Fruit fly (Drosophila melanogaster): ENCODE data around the gene CG9926.

CG9926 gene

DNA sequence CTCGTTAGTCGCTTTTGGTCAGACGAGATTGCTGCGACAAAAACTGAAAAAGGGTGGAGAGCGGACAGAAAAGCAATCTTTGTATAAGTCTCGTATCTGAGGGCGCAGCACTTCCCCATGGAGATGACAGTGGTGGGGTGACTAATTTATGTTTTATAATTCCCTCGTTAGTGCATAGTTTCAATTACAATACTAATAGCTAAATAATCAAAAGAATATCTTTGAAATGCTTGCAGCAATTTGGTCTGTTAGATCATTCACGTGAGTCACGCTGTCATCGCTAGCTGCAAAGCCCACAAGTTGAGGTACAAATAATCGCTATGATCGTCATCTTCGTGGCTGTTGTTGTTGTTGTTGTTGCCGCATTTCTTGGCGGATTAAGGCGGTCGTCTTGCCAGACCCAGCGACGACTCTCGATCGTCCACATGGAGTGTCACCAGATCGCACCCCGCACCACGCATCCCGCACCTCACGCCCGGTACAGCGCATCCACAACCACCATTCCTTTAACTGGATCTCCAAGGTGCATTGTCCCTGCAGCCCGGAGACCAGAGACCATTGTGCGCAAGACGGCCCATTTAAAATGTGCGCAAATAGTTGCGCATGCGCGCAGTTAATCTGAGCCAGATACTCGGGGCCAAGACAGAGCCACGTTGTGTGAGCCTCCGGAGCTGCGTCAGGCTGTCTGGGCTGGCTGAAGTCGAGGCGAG, 29.0 kb downstream of the CG9926 start (continued):
- TF ChIP-seq Smox (GFP tag; optimal IDR thresholded peaks at IDR 0.05): peak; percentile 70
- no peak for TF ChIP-seq Eip93F (GFP tag; optimal IDR thresholded peaks at IDR 0.05)
- peak; percentile 70 for TF ChIP-seq CG10631 (GFP tag; optimal IDR thresholded peaks at IDR 0.05)
- peak; percentile 17 for TF ChIP-seq Lpt (GFP tag; optimal IDR thresholded peaks at IDR 0.05)
- TF ChIP-seq CG6276 (GFP tag; optimal IDR thresholded peaks at IDR 0.05): no peak
- peak; percentile 59 for TF ChIP-seq vri (GFP tag; optimal IDR thresholded peaks at IDR 0.05)
- peak; percentile 80 for TF ChIP-seq achi (GFP tag; optimal IDR thresholded peaks at IDR 0.05)
- TF ChIP-seq CG6792 (GFP tag; optimal IDR thresholded peaks at IDR 0.05): peak; percentile 71
- TF ChIP-seq CG3032 (tag; optimal IDR thresholded peaks at IDR 0.05): peak; percentile 80
- TF ChIP-seq Ets96B (tag; optimal IDR thresholded peaks at IDR 0.05): peak; percentile 89
- peak; percentile 64 for TF ChIP-seq CG31627 (GFP tag; optimal IDR thresholded peaks at IDR 0.05)
- TF ChIP-seq spab (GFP tag; optimal IDR thresholded peaks at IDR 0.05): peak; percentile 84
- TF ChIP-seq CG15336 (GFP tag; IDR thresholded peaks at IDR 0.05): peak; percentile 56
- peak; percentile 78 for TF ChIP-seq CG6854 (GFP tag; optimal IDR thresholded peaks at IDR 0.05)
- TF ChIP-seq OdsH (GFP tag; optimal IDR thresholded peaks at IDR 0.05): peak; percentile 74
- peak; percentile 79 for TF ChIP-seq Met (GFP tag; optimal IDR thresholded peaks at IDR 0.05)
- TF ChIP-seq CG11762 (GFP tag; optimal IDR thresholded peaks at IDR 0.05; ENCODE audit: insufficient read depth): peak; percentile 67
- TF ChIP-seq Hr4 (GFP tag; optimal IDR thresholded peaks at IDR 0.05): peak; percentile 29
- TF ChIP-seq eg (GFP tag; IDR thresholded peaks at IDR 0.05): peak; percentile 36; the same call in 1 of the 3 replicates
- peak; percentile 89 for TF ChIP-seq cyc (GFP tag; optimal IDR thresholded peaks at IDR 0.05)
- TF ChIP-seq Eip78C (GFP tag): peak; percentile 95
- TF ChIP-seq fd59A (GFP tag; optimal IDR thresholded peaks at IDR 0.05): peak; percentile 72
- peak; percentile 57 for TF ChIP-seq Ets21C (GFP tag; optimal IDR thresholded peaks at IDR 0.05)
- peak; percentile 58 for TF ChIP-seq lz (GFP tag; optimal IDR thresholded peaks at IDR 0.05)
- peak; percentile 80 for TF ChIP-seq Sox14 (GFP tag; optimal IDR thresholded peaks at IDR 0.05)
- peak; percentile 69 for TF ChIP-seq net (GFP tag; optimal IDR thresholded peaks at IDR 0.05)
- peak; percentile 41 to 60 for TF ChIP-seq salr (GFP tag; optimal IDR thresholded peaks at IDR 0.05)
- TF ChIP-seq Sox102F (GFP tag; optimal IDR thresholded peaks at IDR 0.05): peak; percentile 73
- TF ChIP-seq Hr39 (GFP tag; optimal IDR thresholded peaks at IDR 0.05): peak; percentile 73
- TF ChIP-seq Gug (GFP tag; IDR thresholded peaks at IDR 0.05): peak; percentile 29; the same call in 1 of the 2 replicates
- peak; percentile 77 for TF ChIP-seq CG7368 (GFP tag; optimal IDR thresholded peaks at IDR 0.05)

- TF ChIP-seq Ets96B (tag; optimal IDR thresholded peaks at IDR 0.05): peak; percentile 52
- peak; percentile 18 for TF ChIP-seq CG32006 (GFP tag; optimal IDR thresholded peaks at IDR 0.05)
- TF ChIP-seq spab (GFP tag; optimal IDR thresholded peaks at IDR 0.05): peak; percentile 9
- peak; percentile 25 for TF ChIP-seq OdsH (GFP tag; optimal IDR thresholded peaks at IDR 0.05)
- no peak for TF ChIP-seq eg (GFP tag; IDR thresholded peaks at IDR 0.05)
- TF ChIP-seq Gug (GFP tag; IDR thresholded peaks at IDR 0.05): no peak
- TF ChIP-seq CG10631 (GFP tag; optimal IDR thresholded peaks at IDR 0.05): peak; percentile 35
- TF ChIP-seq Eip78C (GFP tag): peak; percentile 67
- peak; percentile 41 for TF ChIP-seq svp (GFP tag)
- TF ChIP-seq CG6276 (GFP tag; optimal IDR thresholded peaks at IDR 0.05): no peak
- TF ChIP-seq CG8632 (GFP tag; optimal IDR thresholded peaks at IDR 0.05): peak; percentile 23
- peak; percentile 25 for TF ChIP-seq CG3032 (tag; optimal IDR thresholded peaks at IDR 0.05)
- TF ChIP-seq CG15336 (GFP tag; IDR thresholded peaks at IDR 0.05): no peak
Measured at dm6 chr3R:13918045-13918444, 32.9 kb downstream of the CG9926 start.

dm6 chr3R:13916546-13916945, 34.4 kb downstream of the CG9926 start:
- TF ChIP-seq acj6 (GFP tag; optimal IDR thresholded peaks at IDR 0.05) (peak; percentile 38), Gug (GFP tag; IDR thresholded peaks at IDR 0.05) (no peak), dac (GFP tag; optimal IDR thresholded peaks at IDR 0.05) (no peak), CG6163 (GFP tag; IDR thresholded peaks at IDR 0.05) (0 out of 3 replicates have a peak, but pooled peaks have one; percentile 30), OdsH (GFP tag; optimal IDR thresholded peaks at IDR 0.05) (peak; percentile 28), salr (GFP tag; optimal IDR thresholded peaks at IDR 0.05) (peak; percentile 12 to 24), svp (GFP tag) (peak; percentile 48), CG6792 (GFP tag; optimal IDR thresholded peaks at IDR 0.05) (peak; percentile 43), CG8119 (GFP tag; IDR thresholded peaks at IDR 0.05) (no peak), CG8319 (GFP tag; optimal IDR thresholded peaks at IDR 0.05) (peak; percentile 3), CG7368 (GFP tag; optimal IDR thresholded peaks at IDR 0.05) (no peak), CG11762 (GFP tag; optimal IDR thresholded peaks at IDR 0.05; ENCODE audit: insufficient read depth) (no peak), cyc (GFP tag; optimal IDR thresholded peaks at IDR 0.05) (no peak), CG15336 (GFP tag; IDR thresholded peaks at IDR 0.05) (no peak), CG32006 (GFP tag; optimal IDR thresholded peaks at IDR 0.05) (no peak), vri (GFP tag; optimal IDR thresholded peaks at IDR 0.05) (no peak), Eip75B (GFP tag; optimal IDR thresholded peaks at IDR 0.05) (peak; percentile 25), CG6276 (GFP tag; optimal IDR thresholded peaks at IDR 0.05) (no peak), CG8632 (GFP tag; optimal IDR thresholded peaks at IDR 0.05) (peak; percentile 28), Blimp-1 (GFP tag; optimal IDR thresholded peaks at IDR 0.05) (no peak), dsx (GFP tag; optimal IDR thresholded peaks at IDR 0.05; ENCODE audit: poor library complexity, severe bottlenecking) (peak; percentile 60), achi (GFP tag; optimal IDR thresholded peaks at IDR 0.05) (no peak), spab (GFP tag; optimal IDR thresholded peaks at IDR 0.05) (peak; percentile 59), CG11902 (GFP tag; optimal IDR thresholded peaks at IDR 0.05) (peak; percentile 4), Ets21C (GFP tag; optimal IDR thresholded peaks at IDR 0.05) (no peak), CG6808 (GFP tag; optimal IDR thresholded peaks at IDR 0.05) (peak; percentile 63)

Data from whole organism, prepupa.